Fruit fly (Drosophila melanogaster) S2 (cell line): ENCODE data around the gene CG31787.

Source experiments
- CG8478 ChIP-seq: fragments of >200 bp; optimal IDR thresholded peaks from 2 replicates; lab custom pipeline; 2018
- CTCF ChIP-seq, 2 experiments: fragments of >200 bp; optimal IDR thresholded peaks; 2 replicates each; lab custom pipeline; 2018

CG31787 gene

dm6 chr2L:18236493-18236892, 49.0 kb downstream of the CG31787 start:
- TF ChIP-seq CG8478 (lab: Kevin White, UChicago) = no peak
- no peak for TF ChIP-seq CTCF (optimal IDR thresholded peaks at IDR 0.05; lab: Kevin White, UChicago)
